Fruit fly (Drosophila melanogaster) S2 (cell line): ENCODE measurements around the gene kmg.

ENCODE experiments used
- CG8478 ChIP-seq: fragments of >200 bp; optimal IDR thresholded peaks from 2 replicates; lab custom pipeline; 2018
- CTCF ChIP-seq, 2 experiments: fragments of >200 bp; optimal IDR thresholded peaks; 2 replicates each; lab custom pipeline; 2018

- TF ChIP-seq CG8478 (lab: Kevin White, UChicago): no peak
- TF ChIP-seq CTCF (optimal IDR thresholded peaks at IDR 0.05; lab: Kevin White, UChicago): no peak
Measured at dm6 chr2L:13205256-13205655, 44.9 kb downstream of the kmg start.
